Worm (Caenorhabditis elegans) whole organism, L4 larva: ENCODE measurements around the gene F08G2.4.

Experiments used
- R02D3.7 ChIP-seq: fragments of 150-350 bp; sonication (generic microtip); optimal IDR thresholded peaks from 3 replicates; lab custom pipeline; 2014; ENCODE audit warnings: missing biosample characterization, missing genetic modification characterization
- ZK546.5 ChIP-seq, 2 experiments: sonication (generic microtip); optimal IDR thresholded peaks; 2 replicates each; lab custom pipeline; 2017; ENCODE audit warnings: missing biosample characterization in 2 of 2, missing genetic modification characterization in 2 of 2
- egl-27 ChIP-seq: sonication (generic microtip); optimal IDR thresholded peaks from 3 replicates; lab custom pipeline; 2017; ENCODE audit warnings: missing biosample characterization, missing genetic modification reagents, missing genetic modification characterization
- mdl-1 ChIP-seq, 2 experiments: fragments of 150-350 bp in 1 of 2; sonication (generic microtip) in 1 of 2; optimal IDR thresholded peaks; 2 replicates each; lab custom pipeline; 2014 to 2017; ENCODE audit warnings: missing biosample characterization in 2 of 2, missing genetic modification characterization in 2 of 2
- mxl-3 ChIP-seq: fragments of 200-800 bp; sonication (Bioruptor generic); optimal IDR thresholded peaks from 2 replicates; lab custom pipeline; 2018; ENCODE audit warnings: mild to moderate bottlenecking, missing genetic modification characterization, missing compliant biosample characterization
- nhr-237 ChIP-seq: sonication (generic microtip); optimal IDR thresholded peaks from 2 replicates; lab custom pipeline; 2017; ENCODE audit warnings: missing biosample characterization, missing genetic modification characterization
- nhr-25 ChIP-seq: sonication (generic microtip); optimal IDR thresholded peaks from 2 replicates; lab custom pipeline; 2017; ENCODE audit warnings: missing genetic modification characterization, mild to moderate bottlenecking, missing compliant biosample characterization, antibody characterized with exemption, moderate library complexity, borderline replicate concordance; ENCODE audit not compliant: insufficient read depth
- nhr-41 ChIP-seq: fragments of 200-800 bp; sonication (Bioruptor generic); IDR thresholded peaks from 2 replicates; pipeline ENCODE4 v1.3.6; 2022; ENCODE audit warnings: missing genetic modification reagents, missing genetic modification characterization, missing compliant biosample characterization
- snpc-4 ChIP-seq: fragments of 150-350 bp; optimal IDR thresholded peaks from 2 replicates; lab custom pipeline; 2014; ENCODE audit warnings: missing biosample characterization, missing genetic modification characterization

- no peak for TF ChIP-seq nhr-25 (tag; lab: Kevin White, UChicago)
- TF ChIP-seq R02D3.7, result no peak
- TF ChIP-seq ZK546.5 (tag; optimal IDR thresholded peaks at IDR 0.05; lab: Kevin White, UChicago), result no peak
- TF ChIP-seq egl-27 (tag; lab: Kevin White, UChicago), result no peak
- no peak for TF ChIP-seq snpc-4 (tag; lab: Kevin White, UChicago)
- no peak for TF ChIP-seq nhr-41
- no peak for TF ChIP-seq mdl-1 (tag; optimal IDR thresholded peaks at IDR 0.05; lab: Kevin White, UChicago)
- no peak for TF ChIP-seq nhr-237
- TF ChIP-seq mxl-3 (GFP tag; lab: Kevin White, UChicago), result peak; percentile 61
These were observed 49.6 kb upstream of the F08G2.4 start for ce11 chrII:13780792-13781248.
